Worm (Caenorhabditis elegans): ENCODE results near the gene chw-1.

DNA sequence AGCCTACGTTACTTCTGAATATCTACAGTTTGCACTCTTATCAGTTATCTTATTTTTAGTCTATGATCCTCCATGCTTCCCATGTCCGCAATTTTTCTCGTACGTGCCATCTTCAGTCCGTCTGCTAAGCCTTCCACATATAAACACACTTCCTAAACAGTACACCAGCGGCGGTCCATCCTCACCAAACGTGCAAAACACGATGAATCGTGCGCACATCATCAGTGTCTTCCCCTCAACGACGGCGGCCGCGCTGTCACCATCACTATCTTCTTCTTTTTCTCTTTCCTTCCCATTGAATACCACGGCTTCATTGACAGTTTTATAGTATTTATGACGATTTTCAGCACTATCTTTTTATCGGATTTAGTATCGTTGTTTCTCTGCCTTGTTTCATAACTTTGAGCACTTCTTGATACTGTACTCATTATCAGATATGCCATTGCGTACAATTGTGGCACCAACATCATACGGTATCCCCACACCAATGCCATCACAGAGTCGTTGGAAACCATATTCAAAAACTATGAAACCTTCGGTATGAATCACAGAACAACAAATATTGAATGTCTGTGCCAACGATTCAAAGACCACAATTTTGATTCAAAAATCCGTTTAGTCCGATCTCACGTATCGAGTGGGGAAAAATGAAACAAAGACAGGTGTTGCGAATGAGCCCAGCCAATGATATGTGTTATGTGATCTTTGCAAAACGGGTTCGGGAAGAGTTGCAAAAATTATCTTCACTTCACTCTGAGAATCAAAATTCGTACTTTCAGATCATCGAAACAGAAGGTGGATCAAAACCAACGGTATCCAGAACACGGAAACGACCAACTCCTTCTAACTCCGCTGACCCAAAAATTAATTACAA, 11.1 kb downstream of the chw-1 start:
- TF ChIP-seq ceh-24 (tag; optimal IDR thresholded peaks at IDR 0.05), result no peak
- no peak for TF ChIP-seq T23F11.4 (GFP tag; optimal IDR thresholded peaks at IDR 0.05)
- TF ChIP-seq ceh-22 (tag; optimal IDR thresholded peaks at IDR 0.05), result no peak
- no peak for TF ChIP-seq ets-4 (tag; optimal IDR thresholded peaks at IDR 0.05)
- TF ChIP-seq ceh-9 (tag; optimal IDR thresholded peaks at IDR 0.05), result no peak
- no peak for TF ChIP-seq nhr-11 (tag; optimal IDR thresholded peaks at IDR 0.05)
- no peak for TF ChIP-seq tbx-2 (tag; optimal IDR thresholded peaks at IDR 0.05)
- no peak for TF ChIP-seq sdc-2 (tag; optimal IDR thresholded peaks at IDR 0.05)
- TF ChIP-seq pha-2 (tag; optimal IDR thresholded peaks at IDR 0.05), result no peak
- no peak for TF ChIP-seq hlh-30 (tag; optimal IDR thresholded peaks at IDR 0.05; ENCODE audit: insufficient read depth)
- no peak for TF ChIP-seq lim-6 (tag; optimal IDR thresholded peaks at IDR 0.05)
- no peak for TF ChIP-seq dve-1 (tag; optimal IDR thresholded peaks at IDR 0.05)
- TF ChIP-seq pha-4 (tag; optimal IDR thresholded peaks at IDR 0.05), result no peak
- TF ChIP-seq sox-4 (tag; optimal IDR thresholded peaks at IDR 0.05), result no peak
